Worm (Caenorhabditis elegans): ENCODE data around the gene F10E7.2.

Gene F10E7.2

ce11 chrII:7121762-7122292, at the start of gene F10E7.2:
F10E7.2 (plus strand) TSS chrII:7122242.
- TF ChIP-seq snpc-4 (GFP tag; optimal IDR thresholded peaks at IDR 0.05) (no peak), snpc-4 (tag; optimal IDR thresholded peaks at IDR 0.05) (peak in 1 of 4 experiments; percentile 19), madf-6 (GFP tag; IDR thresholded peaks at IDR 0.05) (peak; percentile 86), madf-3 (GFP tag; IDR thresholded peaks at IDR 0.05) (no peak), xnd-1 (tag; optimal IDR thresholded peaks at IDR 0.05) (peak; percentile 66), him-1 (tag; optimal IDR thresholded peaks at IDR 0.05) (no peak), snpc-1.3 (tag; optimal IDR thresholded peaks at IDR 0.05; ENCODE audit: insufficient read depth) (peak; percentile 68), F49E8.2 (tag; optimal IDR thresholded peaks at IDR 0.05; ENCODE audit: insufficient read depth) (peak; percentile 30), pbrm-1 (GFP tag; IDR thresholded peaks at IDR 0.05) (no peak), F33H1.4 (GFP tag; IDR thresholded peaks at IDR 0.05) (peak; percentile 84), lin-54 (GFP tag; optimal IDR thresholded peaks at IDR 0.05) (peak; percentile 18), madf-8 (GFP tag; conservative IDR thresholded peaks at IDR 0.05) (peak; percentile 30; the same call in 1 of the 2 replicates), lsl-1 (GFP tag; optimal IDR thresholded peaks at IDR 0.05) (peak; percentile 83), D2030.7 (GFP tag; IDR thresholded peaks at IDR 0.05) (peak; percentile 38; the same call in 1 of the 2 replicates), madf-10 (tag; optimal IDR thresholded peaks at IDR 0.05) (no peak), sptf-2 (GFP tag; optimal IDR thresholded peaks at IDR 0.05) (no peak)

DNA sequence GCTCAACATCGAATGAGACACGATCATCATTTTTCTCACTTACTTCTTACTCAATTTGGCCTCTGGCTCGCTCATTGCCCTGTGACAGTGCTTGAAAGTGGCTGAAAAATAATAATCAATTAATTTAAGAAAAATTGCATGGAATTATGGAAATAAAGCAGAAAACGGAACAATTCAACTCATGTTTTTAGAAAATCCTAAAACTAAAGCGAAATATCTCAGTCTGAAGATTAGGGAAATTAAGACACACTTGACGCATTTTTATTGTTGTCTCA, 49.8 kb upstream of the F10E7.2 start, which contains the start of gene kars-1:
TSS of gene kars-1 (minus strand) at position 101 of the 275 bp plus-strand sequence.
- TF ChIP-seq madf-8 (GFP tag; conservative IDR thresholded peaks at IDR 0.05): no peak
- no peak for TF ChIP-seq Y79H2A.3 (GFP tag; conservative IDR thresholded peaks at IDR 0.05)
- TF ChIP-seq tlf-1 (GFP tag; optimal IDR thresholded peaks at IDR 0.05): no peak
- TF ChIP-seq hmg-20 (GFP tag; IDR thresholded peaks at IDR 0.05): no peak
- no peak for TF ChIP-seq akir-1 (GFP tag; optimal IDR thresholded peaks at IDR 0.05)
- no peak for TF ChIP-seq athp-1 (tag; optimal IDR thresholded peaks at IDR 0.05)

ce11 chrII:7072590-7073536, 49.2 kb upstream of the F10E7.2 start:
- peak; percentile 11 for TF ChIP-seq chd-7 (tag; optimal IDR thresholded peaks at IDR 0.05)
- TF ChIP-seq let-607 (tag; optimal IDR thresholded peaks at IDR 0.05): peak in 1 of 2 experiments; percentile 40
- TF ChIP-seq nhr-80 (tag; optimal IDR thresholded peaks at IDR 0.05): peak; percentile 75
- TF ChIP-seq lin-54 (GFP tag; optimal IDR thresholded peaks at IDR 0.05): peak; percentile 18
- peak in 1 of 3 experiments; percentile 28 for TF ChIP-seq lin-35 (GFP tag; optimal IDR thresholded peaks at IDR 0.05)
- no peak for TF ChIP-seq cebp-1 (GFP tag; IDR thresholded peaks at IDR 0.05)
- peak; percentile 11 for TF ChIP-seq cebp-1 (tag; optimal IDR thresholded peaks at IDR 0.05)
- TF ChIP-seq attf-3 (GFP tag; conservative IDR thresholded peaks at IDR 0.05): peak; percentile 46; the same call in 1 of the 2 replicates
- TF ChIP-seq Y53G8AR.9 (GFP tag; conservative IDR thresholded peaks at IDR 0.05): 0 out of 2 replicates have a peak, but pooled peaks have one; percentile 12
- no peak for TF ChIP-seq lin-26 (GFP tag; IDR thresholded peaks at IDR 0.05)
- peak; percentile 21 for TF ChIP-seq snpc-1.3 (tag; optimal IDR thresholded peaks at IDR 0.05; ENCODE audit: insufficient read depth)
- TF ChIP-seq fkh-3 (tag; optimal IDR thresholded peaks at IDR 0.05): no peak
- peak; percentile 69 for TF ChIP-seq mcd-1 (GFP tag; IDR thresholded peaks at IDR 0.05)
- no peak for TF ChIP-seq madf-3 (GFP tag; IDR thresholded peaks at IDR 0.05)
- peak; percentile 56 for TF ChIP-seq K12H6.12 (tag; optimal IDR thresholded peaks at IDR 0.05)
- peak; percentile 67 for TF ChIP-seq ceh-27 (GFP tag; optimal IDR thresholded peaks at IDR 0.05)
- TF ChIP-seq efl-1 (GFP tag; optimal IDR thresholded peaks at IDR 0.05): no peak
- peak; percentile 87 for TF ChIP-seq ceh-100 (GFP tag; IDR thresholded peaks at IDR 0.05)
- peak; percentile 21 for TF ChIP-seq attf-5 (GFP tag; optimal IDR thresholded peaks at IDR 0.05)
- peak; percentile 26 for TF ChIP-seq lsl-1 (GFP tag; optimal IDR thresholded peaks at IDR 0.05)
- TF ChIP-seq snpc-4 (GFP tag; optimal IDR thresholded peaks at IDR 0.05): no peak
- peak in 1 of 4 experiments; percentile 5 for TF ChIP-seq snpc-4 (tag; optimal IDR thresholded peaks at IDR 0.05)
- TF ChIP-seq unc-62 (GFP tag; optimal IDR thresholded peaks at IDR 0.05): no peak
- TF ChIP-seq xnd-1 (tag; optimal IDR thresholded peaks at IDR 0.05): no peak
- TF ChIP-seq tbp1 (GFP tag; optimal IDR thresholded peaks at IDR 0.05): peak; percentile 12
- TF ChIP-seq ZK185.1 (tag; optimal IDR thresholded peaks at IDR 0.05; ENCODE audit: poor library complexity, severe bottlenecking): peak; percentile 24
